Worm (Caenorhabditis elegans) whole organism, midembryonic: ENCODE data around the gene F32H5.3.

Source experiments
- T22C8.4 ChIP-seq: fragments of 200-800 bp; sonication (Bioruptor generic); IDR thresholded peaks from 2 replicates; pipeline ENCODE4 v1.3.6; 2022; ENCODE audit warnings: missing genetic modification characterization, missing compliant biosample characterization
- cog-1 ChIP-seq: sonication (generic microtip); optimal IDR thresholded peaks from 2 replicates; lab custom pipeline; 2016; ENCODE audit warnings: missing genetic modification characterization, missing compliant biosample characterization
- flt-1 ChIP-seq: fragments of 200-800 bp; sonication (Bioruptor generic); IDR thresholded peaks from 2 replicates; pipeline ENCODE4 v1.3.6; 2022; ENCODE audit warnings: missing genetic modification characterization, missing compliant biosample characterization
- klf-2 ChIP-seq: fragments of 200-800 bp; sonication (Bioruptor generic); conservative IDR thresholded peaks from 2 replicates; pipeline ENCODE4 v1.3.6; 2022; ENCODE audit warnings: missing genetic modification reagents, missing genetic modification characterization, missing compliant biosample characterization
- med-1 ChIP-seq: sonication (generic microtip); optimal IDR thresholded peaks from 2 replicates; lab custom pipeline; 2017; ENCODE audit warnings: missing genetic modification characterization, mild to moderate bottlenecking, missing compliant biosample characterization, antibody characterized with exemption, missing genetic modification reagents; ENCODE audit not compliant: insufficient read depth
- ref-1 ChIP-seq: fragments of 200-800 bp; sonication (Bioruptor generic); conservative IDR thresholded peaks from 2 replicates; pipeline ENCODE4 v1.3.6; 2022; ENCODE audit warnings: missing genetic modification reagents, missing genetic modification characterization, missing compliant biosample characterization
- tab-1 ChIP-seq: fragments of 200-800 bp; sonication (Bioruptor generic); IDR thresholded peaks from 2 replicates; pipeline ENCODE4 v1.3.6; 2022; ENCODE audit warnings: missing genetic modification characterization, missing compliant biosample characterization
- ztf-23 ChIP-seq: fragments of 200-800 bp; sonication (Bioruptor generic); IDR thresholded peaks from 2 replicates; pipeline ENCODE4 v1.3.6; 2022; ENCODE audit warnings: missing genetic modification reagents, missing genetic modification characterization, missing compliant biosample characterization
- ztf-29 ChIP-seq: fragments of 200-800 bp; sonication (Bioruptor generic); IDR thresholded peaks from 2 replicates; pipeline ENCODE4 v1.3.6; 2022; ENCODE audit warnings: missing genetic modification reagents, missing genetic modification characterization, missing compliant biosample characterization

F32H5.3 gene

DNA sequence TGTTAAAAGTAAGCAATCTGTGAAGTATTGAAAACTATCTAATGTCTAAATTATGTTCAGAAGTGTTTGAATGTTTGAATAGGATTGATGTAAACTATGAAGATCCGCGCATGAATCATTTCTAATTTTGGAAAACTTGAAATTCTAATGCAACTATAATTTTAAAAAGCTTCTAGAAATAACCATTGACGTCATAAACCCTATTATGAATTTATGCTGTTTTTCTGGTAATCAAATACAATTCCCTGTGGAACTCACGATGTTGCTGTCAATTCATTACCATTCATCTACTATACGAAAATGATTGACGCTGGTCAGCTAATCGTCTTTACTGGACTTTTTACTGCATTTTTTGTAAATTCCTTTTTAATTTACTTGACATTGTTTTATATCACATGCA is 31.7 kb upstream of the F32H5.3 start, which contains the start of gene str-37:
Gene str-37, plus strand, starts transcription at position 301 of the 400 bp plus-strand sequence.
- TF ChIP-seq flt-1 (GFP tag; lab: Robert Waterston, UW) (no peak), ztf-23 (GFP tag; lab: Robert Waterston, UW) (no peak), tab-1 (no peak)

- TF ChIP-seq ref-1 (GFP tag; lab: Robert Waterston, UW) (no peak), ztf-29 (GFP tag; lab: Robert Waterston, UW) (no peak), cog-1 (tag; lab: Kevin White, UChicago) (no peak), tab-1 (no peak), ztf-23 (GFP tag; lab: Robert Waterston, UW) (no peak), klf-2 (no peak), flt-1 (GFP tag; lab: Robert Waterston, UW) (no peak), med-1 (no peak), T22C8.4 (GFP tag; lab: Robert Waterston, UW) (no peak)
These were observed 28.2 kb upstream of the F32H5.3 start, which contains the start of gene nhr-129 for ce11 chrV:13330919-13331318. nhr-129 (minus strand) TSS chrV:13331019.

DNA sequence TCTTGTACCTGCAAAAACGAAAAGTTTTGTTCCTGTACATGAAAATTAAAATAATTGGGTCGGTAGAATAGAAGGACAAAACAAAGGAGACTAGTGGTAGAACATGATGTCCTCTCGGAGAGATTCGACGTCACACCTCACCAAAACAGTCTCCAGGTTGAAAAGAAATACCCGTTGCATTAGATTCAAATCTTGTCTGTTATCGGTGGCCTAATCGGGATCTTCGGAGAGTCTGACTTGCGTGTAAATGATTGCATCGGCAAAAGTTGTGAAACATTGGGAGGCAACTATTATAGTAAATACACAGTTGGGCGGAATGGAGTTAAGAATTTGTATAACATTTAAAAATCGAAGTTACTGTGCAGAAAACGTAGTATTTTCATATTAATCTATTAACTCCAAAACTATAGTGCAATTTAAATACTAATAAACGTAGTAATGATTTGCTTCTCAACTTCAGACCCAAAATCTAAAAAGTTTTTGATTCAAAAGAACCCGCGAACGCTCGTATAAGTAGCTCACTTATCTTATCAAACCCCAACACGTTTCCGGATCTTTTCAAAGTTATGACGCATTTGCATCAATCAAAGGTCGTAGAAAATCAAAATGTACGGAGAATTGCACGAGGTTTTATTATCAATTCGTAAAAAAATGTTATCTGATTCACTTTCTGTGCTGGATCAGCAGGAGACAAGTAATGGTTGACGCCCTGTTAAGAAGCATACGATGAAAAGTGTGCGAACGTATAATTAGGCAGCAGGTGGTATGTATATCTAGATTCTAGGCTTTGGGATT is 25.6 kb upstream of the F32H5.3 start, which contains the start of gene nhr-168:
Gene nhr-168, minus strand, starts transcription at position 486 of the 795 bp plus-strand sequence.
- TF ChIP-seq ref-1 (GFP tag; lab: Robert Waterston, UW): no peak
- TF ChIP-seq ztf-29 (GFP tag; lab: Robert Waterston, UW): no peak
- no peak for TF ChIP-seq ztf-23 (GFP tag; lab: Robert Waterston, UW)
- no peak for TF ChIP-seq flt-1 (GFP tag; lab: Robert Waterston, UW)
- no peak for TF ChIP-seq tab-1
- no peak for TF ChIP-seq T22C8.4 (GFP tag; lab: Robert Waterston, UW)
- no peak for TF ChIP-seq med-1
- TF ChIP-seq klf-2: no peak
- no peak for TF ChIP-seq cog-1 (tag; lab: Kevin White, UChicago)

- TF ChIP-seq ztf-29 (GFP tag; lab: Robert Waterston, UW) (no peak), T22C8.4 (GFP tag; lab: Robert Waterston, UW) (no peak), flt-1 (GFP tag; lab: Robert Waterston, UW) (no peak)
These were observed 24.7 kb upstream of the F32H5.3 start for ce11 chrV:13334447-13334846.

ce11 chrV:13335883-13336419 is 23.2 kb upstream of the F32H5.3 start, which contains the start of gene C50B6.9:
C50B6.9 (plus strand) TSS chrV:13336369.
- TF ChIP-seq ztf-29 (GFP tag; lab: Robert Waterston, UW) (no peak), tab-1 (no peak), klf-2 (no peak), cog-1 (tag; lab: Kevin White, UChicago) (no peak), ref-1 (GFP tag; lab: Robert Waterston, UW) (no peak), med-1 (no peak), ztf-23 (GFP tag; lab: Robert Waterston, UW) (no peak), flt-1 (GFP tag; lab: Robert Waterston, UW) (no peak), T22C8.4 (GFP tag; lab: Robert Waterston, UW) (no peak)

DNA sequence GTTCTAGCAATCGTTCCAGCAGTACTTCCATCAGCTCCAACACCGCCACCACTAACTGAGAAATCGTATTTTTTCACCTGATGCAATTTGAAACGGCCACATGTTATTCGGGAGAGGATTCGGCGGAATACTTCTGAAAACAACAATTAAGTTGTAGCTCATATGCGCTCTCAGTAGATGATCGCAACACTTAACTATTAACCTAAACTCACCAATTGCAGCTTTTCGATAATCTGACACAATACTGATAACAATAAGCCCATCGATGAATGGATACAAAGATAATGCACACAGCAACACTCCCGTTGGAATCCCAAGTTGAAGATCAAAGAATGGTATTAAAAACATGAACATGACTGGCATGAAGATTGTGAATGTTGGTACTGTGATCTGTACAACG is 21.1 kb upstream of the F32H5.3 start:
- TF ChIP-seq T22C8.4 (GFP tag; lab: Robert Waterston, UW): no peak
- no peak for TF ChIP-seq cog-1 (tag; lab: Kevin White, UChicago)
- no peak for TF ChIP-seq klf-2
- no peak for TF ChIP-seq med-1
- TF ChIP-seq tab-1: no peak
- TF ChIP-seq flt-1 (GFP tag; lab: Robert Waterston, UW): no peak
- TF ChIP-seq ref-1 (GFP tag; lab: Robert Waterston, UW): no peak
- TF ChIP-seq ztf-23 (GFP tag; lab: Robert Waterston, UW): no peak
- no peak for TF ChIP-seq ztf-29 (GFP tag; lab: Robert Waterston, UW)

- TF ChIP-seq tab-1: no peak
- no peak for TF ChIP-seq ztf-23 (GFP tag; lab: Robert Waterston, UW)
- TF ChIP-seq klf-2: no peak
- no peak for TF ChIP-seq flt-1 (GFP tag; lab: Robert Waterston, UW)
- no peak for TF ChIP-seq med-1
- TF ChIP-seq ref-1 (GFP tag; lab: Robert Waterston, UW): no peak
- TF ChIP-seq cog-1 (tag; lab: Kevin White, UChicago): no peak
- TF ChIP-seq ztf-29 (GFP tag; lab: Robert Waterston, UW): no peak
- no peak for TF ChIP-seq T22C8.4 (GFP tag; lab: Robert Waterston, UW)
These were observed 19.4 kb upstream of the F32H5.3 start, which contains the start of the genes str-4 and lgc-48 for ce11 chrV:13339633-13340290. str-4 (minus strand) TSS chrV:13339733. lgc-48 (plus strand) TSS chrV:13340240.

DNA sequence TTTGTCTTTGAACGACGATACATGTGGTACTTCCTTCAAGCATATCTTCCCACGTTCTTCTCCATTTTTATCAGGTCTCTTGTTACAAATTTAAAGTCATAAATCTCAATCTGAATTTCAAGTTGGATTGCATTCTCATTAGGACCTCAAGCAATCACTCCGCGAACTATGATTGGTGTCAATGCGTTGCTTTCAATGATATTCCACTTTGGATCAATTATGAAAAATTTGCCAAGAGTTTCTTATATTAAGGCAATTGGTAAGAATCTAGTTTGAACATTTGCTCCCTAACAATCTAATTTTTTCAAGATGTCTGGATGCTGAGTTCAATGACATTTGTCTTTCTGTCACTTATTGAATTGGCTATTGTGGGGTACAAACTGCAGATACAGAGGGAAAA is 16.9 kb upstream of the F32H5.3 start:
- TF ChIP-seq klf-2: no peak
- TF ChIP-seq cog-1 (tag; lab: Kevin White, UChicago): no peak
- TF ChIP-seq med-1: no peak
- TF ChIP-seq tab-1: no peak
- TF ChIP-seq T22C8.4 (GFP tag; lab: Robert Waterston, UW): no peak
- TF ChIP-seq ztf-23 (GFP tag; lab: Robert Waterston, UW): no peak
- no peak for TF ChIP-seq ref-1 (GFP tag; lab: Robert Waterston, UW)
- TF ChIP-seq flt-1 (GFP tag; lab: Robert Waterston, UW): no peak
- no peak for TF ChIP-seq ztf-29 (GFP tag; lab: Robert Waterston, UW)

DNA sequence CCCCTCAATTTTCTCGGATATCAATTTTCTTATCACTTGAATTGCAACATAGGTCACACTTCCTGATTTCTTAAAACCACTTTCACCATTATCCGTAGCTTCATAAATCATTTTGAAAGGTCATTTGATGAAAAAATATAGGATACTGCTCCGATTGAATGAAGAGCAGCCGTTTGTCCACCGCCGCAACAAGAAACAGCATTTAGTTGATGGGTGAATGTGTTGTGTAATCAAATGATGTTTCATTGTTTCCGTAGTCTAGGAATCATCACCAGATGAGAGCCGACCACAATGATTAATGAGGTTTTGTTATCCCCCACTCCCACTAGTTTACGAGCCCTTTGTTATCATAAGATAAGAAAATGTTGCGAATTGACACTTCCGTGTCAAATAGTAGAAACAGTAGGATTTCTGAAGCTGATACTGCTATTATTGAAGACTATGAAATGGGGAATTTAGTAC is 13.2 kb upstream of the F32H5.3 start, which contains the start of gene twk-43:
Gene twk-43, plus strand, starts transcription at position 412 of the 462 bp plus-strand sequence.
- TF ChIP-seq med-1 (no peak), ref-1 (GFP tag; lab: Robert Waterston, UW) (no peak), tab-1 (no peak), T22C8.4 (GFP tag; lab: Robert Waterston, UW) (no peak), flt-1 (GFP tag; lab: Robert Waterston, UW) (no peak), ztf-29 (GFP tag; lab: Robert Waterston, UW) (no peak), cog-1 (tag; lab: Kevin White, UChicago) (no peak), ztf-23 (GFP tag; lab: Robert Waterston, UW) (no peak), klf-2 (no peak)
